Fruit fly (Drosophila melanogaster): ENCODE measurements around the gene escl.

- TF ChIP-seq Dll (optimal IDR thresholded peaks at IDR 0.05) (peak; percentile 21), psq (optimal IDR thresholded peaks at IDR 0.05) (no peak)
These were observed 16.6 kb downstream of the escl start for dm6 chr2L:12007331-12007791.

All from whole organism.